Worm (Caenorhabditis elegans) whole organism, young adult: ENCODE results near the gene sek-6.

Experiments used
- die-1 ChIP-seq: sonication (generic microtip); optimal IDR thresholded peaks from 2 replicates; lab custom pipeline; 2016; ENCODE audit warnings: missing genotype, mild to moderate bottlenecking, missing genetic modification characterization, missing compliant biosample characterization
- pha-4 ChIP-seq: fragments of 150-350 bp; sonication (generic microtip); optimal IDR thresholded peaks from 2 replicates; lab custom pipeline; 2014; ENCODE audit warnings: missing biosample characterization, missing genetic modification reagents, missing genetic modification characterization

DNA sequence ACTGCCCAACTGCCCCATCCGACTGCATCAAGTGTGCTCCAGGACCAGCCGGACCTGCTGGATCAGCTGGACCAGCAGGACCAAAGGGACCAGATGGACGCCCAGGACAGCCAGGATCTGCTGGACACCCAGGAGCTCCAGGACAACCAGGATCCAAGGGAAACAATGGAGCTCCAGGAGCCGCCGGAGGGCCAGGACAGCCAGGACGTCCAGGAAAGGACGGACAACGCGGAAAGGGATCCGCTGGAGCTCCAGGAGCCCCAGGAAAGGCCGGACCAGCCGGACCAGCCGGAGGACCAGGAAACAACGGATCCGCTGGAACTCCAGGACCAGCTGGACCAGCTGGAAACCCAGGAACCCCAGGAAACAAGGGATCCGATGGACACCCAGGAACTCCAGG is 47.1 kb downstream of the sek-6 start:
- TF ChIP-seq die-1, result no peak
- no peak for TF ChIP-seq pha-4 (tag; lab: Kevin White, UChicago)
